Fruit fly (Drosophila melanogaster) whole organism, embryonic: ENCODE results near the gene Polr3A.
A peak's percentile ranks its signal among the peaks of the same experiment; 100 is the strongest.

ENCODE experiments used
- Bdp1 ChIP-seq: fragments of 200-800 bp; sonication (Bioruptor generic); optimal IDR thresholded peaks from 3 replicates; lab custom pipeline; 2016; ENCODE audit warnings: missing biosample characterization, missing genetic modification characterization
- CG10274 ChIP-seq: fragments of 200-800 bp; sonication (Bioruptor generic); optimal IDR thresholded peaks from 3 replicates; lab custom pipeline; 2017; ENCODE audit warnings: missing biosample characterization, mild to moderate bottlenecking, missing genetic modification characterization
- CG10321 ChIP-seq: fragments of 200-800 bp; sonication (Bioruptor generic); IDR thresholded peaks from 2 replicates; pipeline ENCODE4 v1.3.6; 2022; ENCODE audit warnings: missing biosample characterization, missing genetic modification characterization
- CG11247 ChIP-seq: fragments of 200-800 bp; sonication (Bioruptor generic); IDR thresholded peaks from 2 replicates; pipeline ENCODE4 v1.3.6; 2022; ENCODE audit warnings: missing biosample characterization, missing genetic modification characterization
- CG12744 ChIP-seq: fragments of 200-800 bp; sonication (Bioruptor generic); optimal IDR thresholded peaks from 2 replicates; lab custom pipeline; 2016; ENCODE audit warnings: missing biosample characterization, missing genetic modification characterization
- CG14860 ChIP-seq: fragments of 200-800 bp; sonication (Bioruptor generic); IDR thresholded peaks from 3 replicates; pipeline ENCODE4 v1.3.6; 2022; ENCODE audit warnings: missing biosample characterization, missing genetic modification characterization; ENCODE audit not compliant: partially characterized antibody
- CG15011 ChIP-seq: fragments of 200-800 bp; sonication (Bioruptor generic); optimal IDR thresholded peaks from 3 replicates; lab custom pipeline; 2018; ENCODE audit warnings: missing biosample characterization, mild to moderate bottlenecking, missing genetic modification characterization
- CG1602 ChIP-seq: fragments of 200-800 bp; sonication (Bioruptor generic); optimal IDR thresholded peaks from 3 replicates; lab custom pipeline; 2016; ENCODE audit warnings: missing biosample characterization, missing genetic modification characterization
- CG16813 ChIP-seq: fragments of 200-800 bp; sonication (Bioruptor generic); IDR thresholded peaks from 3 replicates; pipeline ENCODE4 v1.3.6; 2022; ENCODE audit warnings: missing biosample characterization, missing genetic modification characterization; ENCODE audit not compliant: partially characterized antibody
- CG17361 ChIP-seq: fragments of 200-800 bp; sonication (Bioruptor generic); IDR thresholded peaks from 3 replicates; pipeline ENCODE4 v1.3.6; 2022; ENCODE audit warnings: missing biosample characterization, missing genetic modification characterization
- CG17612 ChIP-seq: fragments of 200-800 bp; sonication (Bioruptor generic); IDR thresholded peaks from 2 replicates; pipeline ENCODE4 v1.3.6; 2022; ENCODE audit warnings: missing biosample characterization, missing genetic modification characterization
- CG18011 ChIP-seq: fragments of 200-800 bp; sonication (Bioruptor generic); optimal IDR thresholded peaks from 2 replicates; lab custom pipeline; 2017; ENCODE audit warnings: missing biosample characterization, missing genetic modification characterization, mild to moderate bottlenecking, moderate library complexity, missing genotype
- CG18476 ChIP-seq: fragments of 200-800 bp; sonication (Bioruptor generic); optimal IDR thresholded peaks from 2 replicates; lab custom pipeline; 2016; ENCODE audit warnings: missing biosample characterization, mild to moderate bottlenecking, missing genetic modification characterization
- CG18619 ChIP-seq: fragments of 200-800 bp; sonication (Bioruptor generic); optimal IDR thresholded peaks from 3 replicates; lab custom pipeline; 2017; ENCODE audit warnings: missing biosample characterization, mild to moderate bottlenecking, missing genetic modification characterization
- CG2116 ChIP-seq: fragments of 200-800 bp; sonication (Bioruptor generic); optimal IDR thresholded peaks from 3 replicates; lab custom pipeline; 2018; ENCODE audit warnings: missing biosample characterization, mild to moderate bottlenecking, missing genetic modification characterization
- CG30403 ChIP-seq: fragments of 200-800 bp; sonication (Bioruptor generic); optimal IDR thresholded peaks from 3 replicates; lab custom pipeline; 2016; ENCODE audit warnings: missing biosample characterization, missing genetic modification characterization
- CG34224 ChIP-seq: fragments of 200-800 bp; sonication (Bioruptor generic); IDR thresholded peaks from 3 replicates; pipeline ENCODE4 v1.3.6; 2022; ENCODE audit warnings: missing biosample characterization, missing genetic modification characterization; ENCODE audit not compliant: partially characterized antibody
- CG6854 ChIP-seq: fragments of 200-800 bp; sonication (Bioruptor generic); optimal IDR thresholded peaks from 3 replicates; lab custom pipeline; 2017; ENCODE audit warnings: missing biosample characterization, mild to moderate bottlenecking, missing genetic modification characterization
- CG7745 ChIP-seq: fragments of 200-800 bp; sonication (Bioruptor generic); optimal IDR thresholded peaks from 2 replicates; lab custom pipeline; 2018; ENCODE audit warnings: missing biosample characterization, mild to moderate bottlenecking, missing genetic modification characterization, moderate library complexity
- CG7839 ChIP-seq: fragments of 200-800 bp; sonication (Bioruptor generic); optimal IDR thresholded peaks from 3 replicates; lab custom pipeline; 2018; ENCODE audit warnings: missing biosample characterization, mild to moderate bottlenecking, missing genetic modification characterization, moderate library complexity
- Camta ChIP-seq: fragments of 200-800 bp; sonication (Bioruptor generic); optimal IDR thresholded peaks from 2 replicates; lab custom pipeline; 2016; ENCODE audit warnings: missing biosample characterization, missing genetic modification characterization
- D19A ChIP-seq: fragments of 200-800 bp; optimal IDR thresholded peaks from 3 replicates; lab custom pipeline; 2019; ENCODE audit warnings: missing biosample characterization, mild to moderate bottlenecking, missing genetic modification characterization, moderate library complexity
- Ets97D ChIP-seq: fragments of 200-800 bp; sonication (Bioruptor generic); optimal IDR thresholded peaks from 3 replicates; lab custom pipeline; 2016; ENCODE audit warnings: missing biosample characterization, missing genetic modification characterization
- Fer2 ChIP-seq: fragments of 200-800 bp; sonication (Bioruptor generic); optimal IDR thresholded peaks from 2 replicates; lab custom pipeline; 2018; ENCODE audit warnings: missing biosample characterization, mild to moderate bottlenecking, missing genetic modification characterization, moderate library complexity
- Gsc ChIP-seq: fragments of 200-800 bp; sonication (Bioruptor generic); IDR thresholded peaks from 2 replicates; pipeline ENCODE4 v1.3.6; 2022; ENCODE audit warnings: missing biosample characterization, missing genetic modification characterization
- Mrtf ChIP-seq: fragments of 200-800 bp; sonication (Bioruptor generic); IDR thresholded peaks from 3 replicates; pipeline ENCODE4 v1.3.6; 2022; ENCODE audit warnings: missing biosample characterization, missing genetic modification characterization
- Scr ChIP-seq: fragments of 200-800 bp; sonication (Bioruptor generic); IDR thresholded peaks from 2 replicates; pipeline ENCODE4 v1.3.6; 2022; ENCODE audit warnings: missing biosample characterization, missing genetic modification characterization; ENCODE audit not compliant: partially characterized antibody
- al ChIP-seq: fragments of 200-800 bp; sonication (Bioruptor generic); IDR thresholded peaks from 2 replicates; pipeline ENCODE4 v1.3.6; 2022; ENCODE audit warnings: missing biosample characterization, missing genetic modification characterization
- ase ChIP-seq: fragments of 200-800 bp; sonication (Bioruptor generic); IDR thresholded peaks from 3 replicates; pipeline ENCODE4 v1.3.6; 2022; ENCODE audit warnings: missing biosample characterization, missing genetic modification characterization
- bowl ChIP-seq: fragments of 200-800 bp; sonication (Bioruptor generic); IDR thresholded peaks from 2 replicates; pipeline ENCODE4 v1.3.6; 2022; ENCODE audit warnings: missing biosample characterization, missing genetic modification characterization
- cato ChIP-seq: fragments of 200-800 bp; sonication (Bioruptor generic); optimal IDR thresholded peaks from 2 replicates; lab custom pipeline; 2016; ENCODE audit warnings: missing biosample characterization, missing genetic modification characterization, borderline replicate concordance
- chif ChIP-seq, 2 experiments: fragments of 200-800 bp; sonication (Bioruptor generic); optimal IDR thresholded peaks; 3 replicates each; lab custom pipeline; 2016; ENCODE audit warnings: missing biosample characterization in 2 of 2, missing genetic modification characterization in 2 of 2
- dmrt99B ChIP-seq: fragments of 200-800 bp; sonication (Bioruptor generic); optimal IDR thresholded peaks from 2 replicates; lab custom pipeline; 2018; ENCODE audit warnings: missing biosample characterization, mild to moderate bottlenecking, missing genetic modification characterization, moderate library complexity
- dpn ChIP-seq, 2 experiments: fragments of 200-800 bp; sonication (Bioruptor generic); optimal IDR thresholded peaks; 3 replicates each; lab custom pipeline; 2016; ENCODE audit warnings: missing biosample characterization in 2 of 2, missing genetic modification characterization in 2 of 2
- eve ChIP-seq, 2 experiments: fragments of >200 bp; optimal IDR thresholded peaks; 2 replicates each; lab custom pipeline; 2017; ENCODE audit warnings: missing biosample characterization in 2 of 2, missing genetic modification characterization in 2 of 2
- fd64A ChIP-seq: fragments of 200-800 bp; sonication (Bioruptor generic); optimal IDR thresholded peaks from 3 replicates; lab custom pipeline; 2018; ENCODE audit warnings: missing biosample characterization, mild to moderate bottlenecking, missing genetic modification characterization
- gt ChIP-seq: fragments of 200-800 bp; sonication (Bioruptor generic); IDR thresholded peaks from 2 replicates; pipeline ENCODE4 v1.3.6; 2022; ENCODE audit warnings: missing biosample characterization, missing genetic modification characterization
- insv ChIP-seq, 2 experiments: fragments of 200-800 bp; sonication (Bioruptor generic); optimal IDR thresholded peaks; 3 replicates each; lab custom pipeline; 2016 to 2018; ENCODE audit warnings: missing biosample characterization in 2 of 2, missing genetic modification characterization in 2 of 2
- kah ChIP-seq: fragments of 200-800 bp; sonication (Bioruptor generic); optimal IDR thresholded peaks from 2 replicates; lab custom pipeline; 2018; ENCODE audit warnings: missing biosample characterization, mild to moderate bottlenecking, missing genetic modification characterization
- ken ChIP-seq: fragments of 200-800 bp; sonication (Bioruptor generic); IDR thresholded peaks from 3 replicates; pipeline ENCODE4 v1.3.6; 2022; ENCODE audit warnings: missing biosample characterization, missing genetic modification characterization
- lov ChIP-seq, 2 experiments: fragments of 200-800 bp in 1 of 2; fragments of >200 bp in 1 of 2; sonication (Bioruptor generic) in 1 of 2; IDR thresholded peaks in 1 of 2; optimal IDR thresholded peaks in 1 of 2; 2 replicates in 1 of 2; 3 replicates in 1 of 2; pipeline versions ENCODE4 v1.3.6 to Lab custom; 2017 to 2022; ENCODE audit warnings: missing biosample characterization in 1 of 2, missing genetic modification characterization in 1 of 2
- nerfin-2 ChIP-seq: fragments of 200-800 bp; sonication (Bioruptor generic); IDR thresholded peaks from 2 replicates; pipeline ENCODE4 v1.3.6; 2022; ENCODE audit warnings: missing biosample characterization, missing genetic modification characterization; ENCODE audit not compliant: partially characterized antibody
- pan ChIP-seq, 4 experiments: fragments of >200 bp in 3 of 4; fragments of 200-800 bp in 1 of 4; sonication (Bioruptor generic) in 1 of 4; optimal IDR thresholded peaks in 3 of 4; IDR thresholded peaks in 1 of 4; 2 replicates each; pipeline versions ENCODE4 v1.3.6 to Lab custom; 2017 to 2022; ENCODE audit warnings: missing biosample characterization in 2 of 4, missing genetic modification characterization in 2 of 4, mixed read lengths in 1 of 4
- pum ChIP-seq: fragments of 200-800 bp; sonication (Bioruptor generic); optimal IDR thresholded peaks from 2 replicates; lab custom pipeline; 2016; ENCODE audit warnings: missing biosample characterization, missing genetic modification characterization
- sens ChIP-seq: fragments of 200-800 bp; sonication (Bioruptor generic); peaks from one replicate; lab custom pipeline; 2016; ENCODE audit warnings: missing biosample characterization, missing genetic modification characterization
- ssp ChIP-seq: fragments of 200-800 bp; sonication (Bioruptor generic); IDR thresholded peaks from 2 replicates; pipeline ENCODE4 v1.3.6; 2022; ENCODE audit warnings: missing biosample characterization, missing genetic modification characterization
- sug ChIP-seq: fragments of 200-800 bp; optimal IDR thresholded peaks from 2 replicates; lab custom pipeline; 2019; ENCODE audit warnings: missing biosample characterization, mild to moderate bottlenecking, missing genetic modification characterization, moderate library complexity
- tx ChIP-seq: fragments of 200-800 bp; sonication (Bioruptor generic); optimal IDR thresholded peaks from 2 replicates; lab custom pipeline; 2016; ENCODE audit warnings: missing biosample characterization, missing genetic modification characterization
- wdn ChIP-seq: fragments of 200-800 bp; sonication (Bioruptor generic); IDR thresholded peaks from 2 replicates; pipeline ENCODE4 v1.3.6; 2022; ENCODE audit warnings: missing biosample characterization, missing genetic modification characterization

The Polr3A gene

DNA sequence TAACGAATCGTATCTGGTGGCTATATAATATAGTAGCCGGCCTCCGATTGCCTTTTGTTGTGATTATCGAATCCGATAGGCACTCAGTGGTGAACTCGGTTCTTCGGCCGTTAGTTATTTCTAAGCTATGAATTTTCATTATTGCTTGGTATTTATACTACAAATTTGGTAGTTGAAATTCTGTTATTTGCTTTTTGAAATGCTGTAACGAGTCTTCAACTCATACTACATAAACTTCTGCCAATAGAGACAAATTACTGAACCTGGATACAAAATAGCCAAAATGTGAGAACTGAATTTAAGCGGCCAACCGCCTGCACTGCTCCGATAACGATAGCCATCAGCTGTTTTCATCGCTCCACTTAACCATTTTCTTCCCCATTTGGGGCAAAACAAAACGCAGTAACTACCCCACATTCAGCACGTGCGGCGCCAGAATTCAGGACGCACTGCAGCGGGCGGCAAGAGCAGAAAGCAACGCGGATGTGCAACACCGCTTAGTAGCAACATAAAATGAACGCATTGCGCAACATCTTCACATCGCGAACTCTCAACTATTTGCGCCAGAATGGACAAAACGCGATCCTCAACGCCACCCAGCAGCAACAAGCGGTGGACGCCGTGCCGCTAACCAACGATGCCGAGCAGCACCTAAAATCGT is 23.7 kb upstream of the Polr3A start, which contains the start of the genes CG11679 and CG8206 (continued):
- TF ChIP-seq Bdp1 (GFP tag; lab: Kevin White, UChicago) (no peak), CG2116 (peak; percentile 82), D19A (no peak), fd64A (GFP tag; lab: Kevin White, UChicago) (no peak), CG14860 (GFP tag; lab: Robert Waterston, UW) (no peak), pan (optimal IDR thresholded peaks at IDR 0.05; lab: Kevin White, UChicago) (no peak), pan (GFP tag; optimal IDR thresholded peaks at IDR 0.05 in 1 of 2, IDR thresholded peaks at IDR 0.05 in 1 of 2) (no peak), CG18619 (GFP tag; lab: Kevin White, UChicago) (peak; percentile 9), CG1602 (no peak), Fer2 (no peak), CG16813 (GFP tag; lab: Robert Waterston, UW) (peak; percentile 39; the same call in 2 of the 3 replicates), CG30403 (peak; percentile 53), CG18011 (GFP tag; lab: Kevin White, UChicago) (no peak), Scr (GFP tag; lab: Robert Waterston, UW) (peak; percentile 54), CG11247 (GFP tag; lab: Robert Waterston, UW) (no peak), CG6854 (GFP tag; lab: Kevin White, UChicago) (no peak), CG7745 (no peak), ase (GFP tag; lab: Robert Waterston, UW) (no peak), Camta (GFP tag; lab: Kevin White, UChicago) (no peak), Ets97D (GFP tag; lab: Kevin White, UChicago) (peak; percentile 22), kah (GFP tag; lab: Kevin White, UChicago) (no peak), cato (GFP tag; lab: Kevin White, UChicago) (no peak), Mrtf (GFP tag; lab: Robert Waterston, UW) (no peak), CG34224 (GFP tag; lab: Robert Waterston, UW) (no peak), ken (GFP tag; lab: Robert Waterston, UW) (no peak), CG18476 (GFP tag; lab: Kevin White, UChicago) (no peak), eve (GFP tag; optimal IDR thresholded peaks at IDR 0.05; lab: Kevin White, UChicago) (no peak), sug (tag; lab: Kevin White, UChicago) (peak; percentile 71), bowl (no peak), CG17612 (GFP tag; lab: Robert Waterston, UW) (no peak), CG17361 (GFP tag; lab: Robert Waterston, UW) (peak; percentile 49; the same call in 2 of the 3 replicates), wdn (GFP tag; lab: Robert Waterston, UW) (no peak), dmrt99B (tag; lab: Kevin White, UChicago) (peak; percentile 35), insv (GFP tag; optimal IDR thresholded peaks at IDR 0.05; lab: Kevin White, UChicago) (peak in 1 of 2 experiments; percentile 33), chif (GFP tag; optimal IDR thresholded peaks at IDR 0.05; lab: Kevin White, UChicago) (no peak), nerfin-2 (no peak), sens (GFP tag; lab: Kevin White, UChicago) (peak; percentile 78), CG7839 (peak; percentile 49), tx (GFP tag; lab: Kevin White, UChicago) (peak; percentile 41), dpn (GFP tag; optimal IDR thresholded peaks at IDR 0.05; lab: Kevin White, UChicago) (peak in 1 of 2 experiments; percentile 23), gt (GFP tag; lab: Robert Waterston, UW) (no peak), CG15011 (no peak), lov (optimal IDR thresholded peaks at IDR 0.05; lab: Kevin White, UChicago) (no peak), lov (GFP tag; IDR thresholded peaks at IDR 0.05; lab: Robert Waterston, UW) (no peak), CG12744 (no peak), al (GFP tag; lab: Robert Waterston, UW) (no peak; the same call in 1 of the 2 replicates), pum (peak; percentile 54), ssp (GFP tag; lab: Robert Waterston, UW) (peak; percentile 30; the same call in 1 of the 2 replicates), CG10274 (GFP tag; lab: Kevin White, UChicago) (no peak), CG10321 (GFP tag; lab: Robert Waterston, UW) (no peak), Gsc (no peak)
